Fruit fly (Drosophila melanogaster): ENCODE results near the gene tll.

The tll gene

DNA sequence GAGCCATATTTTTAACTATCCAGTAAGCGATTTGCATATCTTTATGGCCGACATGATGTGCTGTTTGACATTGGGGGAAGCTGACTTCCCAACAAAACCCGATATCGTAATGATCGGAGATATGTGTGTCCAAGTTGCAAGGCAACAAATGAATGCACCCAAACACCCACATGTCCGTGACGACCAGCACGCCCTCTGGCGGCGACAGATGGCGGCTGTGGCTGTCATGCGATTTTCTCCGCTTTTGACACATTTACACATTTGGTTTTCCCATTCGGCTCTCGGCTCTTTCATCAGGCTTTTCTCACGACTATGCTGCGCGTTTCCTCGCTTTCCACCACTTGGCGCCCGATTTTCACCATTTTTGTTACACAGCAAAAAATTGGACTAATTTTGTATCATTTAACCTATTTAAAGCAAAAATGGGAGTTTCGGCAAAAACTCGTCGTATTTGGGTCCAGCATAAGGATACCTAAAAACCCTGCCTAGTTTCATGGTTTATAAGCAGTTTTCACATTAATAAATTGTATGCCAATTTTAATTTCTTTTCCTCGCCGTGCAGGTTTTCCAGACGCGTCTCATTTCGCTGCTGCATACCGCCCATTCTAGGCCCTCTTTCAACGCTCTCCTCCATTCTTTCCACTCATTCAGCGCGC lies 37.4 kb upstream of the tll start (continued):
- peak; percentile 17 for TF ChIP-seq CG2678 (tag; optimal IDR thresholded peaks at IDR 0.05)
- peak; percentile 42 for TF ChIP-seq slbo (GFP tag; IDR thresholded peaks at IDR 0.05)
- no peak for TF ChIP-seq fru (optimal IDR thresholded peaks at IDR 0.05)
- peak; percentile 32; the same call in 1 of the 3 replicates for TF ChIP-seq sr (GFP tag; IDR thresholded peaks at IDR 0.05)
- TF ChIP-seq jumu (GFP tag; optimal IDR thresholded peaks at IDR 0.05): peak; percentile 18
- 0 out of 3 replicates have a peak, but pooled peaks have one; percentile 44 for TF ChIP-seq otp (GFP tag; IDR thresholded peaks at IDR 0.05)
- TF ChIP-seq CG4854 (GFP tag; optimal IDR thresholded peaks at IDR 0.05): no peak
- TF ChIP-seq Six4 (GFP tag; optimal IDR thresholded peaks at IDR 0.05): no peak
- no peak for TF ChIP-seq ac (GFP tag; optimal IDR thresholded peaks at IDR 0.05)
- TF ChIP-seq Xrp1 (GFP tag; IDR thresholded peaks at IDR 0.05): peak; percentile 47; the same call in 1 of the 2 replicates
- TF ChIP-seq fu2 (GFP tag; optimal IDR thresholded peaks at IDR 0.05): no peak
- peak; percentile 38 for TF ChIP-seq Blimp-1 (GFP tag; optimal IDR thresholded peaks at IDR 0.05)
- peak; percentile 88 for TF ChIP-seq sens (GFP tag)
- TF ChIP-seq NfI (GFP tag; optimal IDR thresholded peaks at IDR 0.05): peak; percentile 28
- peak in 1 of 2 experiments; percentile 26 for TF ChIP-seq Hr51 (GFP tag; optimal IDR thresholded peaks at IDR 0.05)
- peak; percentile 48 for TF ChIP-seq lab (GFP tag; optimal IDR thresholded peaks at IDR 0.05)
- TF ChIP-seq hb (GFP tag; IDR thresholded peaks at IDR 0.05; ENCODE audit: partially characterized antibody): 0 out of 3 replicates have a peak, but pooled peaks have one; percentile 16
- peak; percentile 21 for TF ChIP-seq pum (GFP tag; optimal IDR thresholded peaks at IDR 0.05)
- no peak for TF ChIP-seq CG6791 (GFP tag; IDR thresholded peaks at IDR 0.05; ENCODE audit: partially characterized antibody)
- TF ChIP-seq ken (GFP tag; IDR thresholded peaks at IDR 0.05): no peak
- peak; percentile 18 for TF ChIP-seq PHDP (tag; optimal IDR thresholded peaks at IDR 0.05)
- no peak for TF ChIP-seq eve (GFP tag; optimal IDR thresholded peaks at IDR 0.05)
- TF ChIP-seq CG6272 (GFP tag; IDR thresholded peaks at IDR 0.05): no peak
- TF ChIP-seq CG11504 (tag; optimal IDR thresholded peaks at IDR 0.05): peak; percentile 28
- TF ChIP-seq CG2116 (GFP tag; optimal IDR thresholded peaks at IDR 0.05): no peak
- TF ChIP-seq Adf1 (GFP tag; IDR thresholded peaks at IDR 0.05): no peak
- TF ChIP-seq Rfx (GFP tag; IDR thresholded peaks at IDR 0.05): peak; percentile 34; the same call in 1 of the 2 replicates
- TF ChIP-seq CHES-1-like (GFP tag; optimal IDR thresholded peaks at IDR 0.05): no peak
- no peak for TF ChIP-seq Jarid2 (GFP tag; optimal IDR thresholded peaks at IDR 0.05)
- no peak for TF ChIP-seq CG10654 (GFP tag; optimal IDR thresholded peaks at IDR 0.05)
- TF ChIP-seq CG13296 (GFP tag; optimal IDR thresholded peaks at IDR 0.05): no peak
- TF ChIP-seq CkIIα-i1 (GFP tag; IDR thresholded peaks at IDR 0.05): no peak
- TF ChIP-seq Hr3 (GFP tag; optimal IDR thresholded peaks at IDR 0.05): peak; percentile 38
- TF ChIP-seq Lpt (GFP tag; optimal IDR thresholded peaks at IDR 0.05): no peak
- peak; percentile 75 for TF ChIP-seq Drgx (GFP tag; IDR thresholded peaks at IDR 0.05)
- no peak for TF ChIP-seq usp (GFP tag; optimal IDR thresholded peaks at IDR 0.05)
- no peak for TF ChIP-seq rib (GFP tag; IDR thresholded peaks at IDR 0.05)
- peak; percentile 11 for TF ChIP-seq CG12659 (GFP tag; optimal IDR thresholded peaks at IDR 0.05)
- no peak for TF ChIP-seq CG16779 (GFP tag; IDR thresholded peaks at IDR 0.05)
- no peak for TF ChIP-seq pho (GFP tag; optimal IDR thresholded peaks at IDR 0.05)
- TF ChIP-seq lbe (GFP tag; optimal IDR thresholded peaks at IDR 0.05): no peak
- no peak for TF ChIP-seq nom (GFP tag; optimal IDR thresholded peaks at IDR 0.05)
- TF ChIP-seq CG10565 (GFP tag; optimal IDR thresholded peaks at IDR 0.05): no peak
- TF ChIP-seq Dek (tag; optimal IDR thresholded peaks at IDR 0.05): no peak
- TF ChIP-seq Lim3 (GFP tag; IDR thresholded peaks at IDR 0.05): no peak
- no peak for TF ChIP-seq CG3407 (GFP tag; optimal IDR thresholded peaks at IDR 0.05)
- TF ChIP-seq gem (tag; optimal IDR thresholded peaks at IDR 0.05): peak; percentile 54
- no peak for TF ChIP-seq sd (tag; optimal IDR thresholded peaks at IDR 0.05)
- TF ChIP-seq dmrt99B (tag; optimal IDR thresholded peaks at IDR 0.05): peak; percentile 17
- peak; percentile 28 for TF ChIP-seq NC2β (GFP tag; optimal IDR thresholded peaks at IDR 0.05)
